Fruit fly (Drosophila melanogaster): Measurements from ENCODE around the gene CG32081.

CG32081 gene

DNA sequence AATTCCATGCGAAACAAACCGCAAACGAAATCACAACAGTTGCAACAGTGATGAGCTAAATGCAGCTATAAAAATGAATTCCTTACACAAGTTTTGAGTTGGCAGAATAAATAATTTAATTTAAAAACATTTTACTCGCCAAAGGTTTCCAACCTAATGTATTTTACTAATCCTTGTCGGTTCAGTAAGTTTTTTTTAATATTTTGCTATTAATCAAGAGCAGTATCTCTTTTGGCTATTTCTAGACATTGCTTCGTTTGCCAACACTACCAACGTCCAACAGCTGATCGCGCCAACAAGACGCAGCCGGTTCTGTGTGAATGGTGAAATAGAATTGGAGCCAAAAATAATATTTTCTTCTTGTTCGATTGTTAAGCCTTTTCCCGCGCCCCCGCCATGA, 37.3 kb downstream of the CG32081 start, which contains the start of the genes CG32075, CG45101 and SuUR (continued):
- TF ChIP-seq CG7987 (GFP tag; optimal IDR thresholded peaks at IDR 0.05) (peak; percentile 65), CG6272 (GFP tag; IDR thresholded peaks at IDR 0.05) (peak; percentile 90), eve (GFP tag; optimal IDR thresholded peaks at IDR 0.05) (peak in 1 of 2 experiments; percentile 32), vfl (GFP tag; optimal IDR thresholded peaks at IDR 0.05) (peak; percentile 86), CG15269 (tag; optimal IDR thresholded peaks at IDR 0.05) (peak; percentile 80), fd3F (GFP tag; optimal IDR thresholded peaks at IDR 0.05) (peak; percentile 81), Lim3 (GFP tag; IDR thresholded peaks at IDR 0.05) (no peak), grn (GFP tag; optimal IDR thresholded peaks at IDR 0.05) (peak; percentile 24), stc (GFP tag; IDR thresholded peaks at IDR 0.05) (peak; percentile 85), esg (GFP tag; conservative IDR thresholded peaks at IDR 0.05) (peak; percentile 92), rib (GFP tag; IDR thresholded peaks at IDR 0.05) (peak; percentile 74), CG7786 (GFP tag; optimal IDR thresholded peaks at IDR 0.05) (peak; percentile 90), scrt (GFP tag; optimal IDR thresholded peaks at IDR 0.05) (peak; percentile 60), CG1792 (GFP tag; optimal IDR thresholded peaks at IDR 0.05) (peak; percentile 69), hbn (GFP tag; IDR thresholded peaks at IDR 0.05; ENCODE audit: partially characterized antibody) (no peak), luna (GFP tag; optimal IDR thresholded peaks at IDR 0.05) (peak; percentile 88), Usf (GFP tag; optimal IDR thresholded peaks at IDR 0.05) (peak; percentile 73), CrebB (tag; optimal IDR thresholded peaks at IDR 0.05) (peak; percentile 58), H15 (GFP tag; IDR thresholded peaks at IDR 0.05) (peak; percentile 81), CG14710 (tag; optimal IDR thresholded peaks at IDR 0.05) (peak; percentile 63), bab2 (GFP tag; optimal IDR thresholded peaks at IDR 0.05) (peak; percentile 92), gcm (GFP tag; optimal IDR thresholded peaks at IDR 0.05) (peak; percentile 49), dpn (GFP tag; optimal IDR thresholded peaks at IDR 0.05) (peak; percentile 91 to 92), CG15011 (GFP tag; optimal IDR thresholded peaks at IDR 0.05) (peak; percentile 39), CG8089 (GFP tag; optimal IDR thresholded peaks at IDR 0.05) (peak; percentile 75), sisA (GFP tag; IDR thresholded peaks at IDR 0.05) (peak; percentile 92), toy (GFP tag; IDR thresholded peaks at IDR 0.05) (no peak), CG18262 (tag; optimal IDR thresholded peaks at IDR 0.05) (peak; percentile 81), CG31224 (GFP tag; IDR thresholded peaks at IDR 0.05) (peak; percentile 74), zen (tag; optimal IDR thresholded peaks at IDR 0.05) (peak; percentile 83), p53 (GFP tag; optimal IDR thresholded peaks at IDR 0.05) (peak; percentile 71), CG9817 (tag; optimal IDR thresholded peaks at IDR 0.05) (peak; percentile 88), BEAF-32 (GFP tag; optimal IDR thresholded peaks at IDR 0.05) (peak; percentile 39), Hmx (GFP tag; optimal IDR thresholded peaks at IDR 0.05) (peak; percentile 67), CG30020 (tag; optimal IDR thresholded peaks at IDR 0.05) (peak; percentile 61), CG4404 (GFP tag; IDR thresholded peaks at IDR 0.05) (peak; percentile 77), klu (GFP tag; IDR thresholded peaks at IDR 0.05) (peak; percentile 80), Drgx (GFP tag; IDR thresholded peaks at IDR 0.05) (peak; percentile 82), D (optimal IDR thresholded peaks at IDR 0.05) (no peak), D (GFP tag; optimal IDR thresholded peaks at IDR 0.05) (peak; percentile 26), abd-A (tag; optimal IDR thresholded peaks at IDR 0.05) (no peak), pfk (GFP tag; optimal IDR thresholded peaks at IDR 0.05) (no peak), CG11723 (GFP tag; optimal IDR thresholded peaks at IDR 0.05) (peak; percentile 67), CG32767 (GFP tag; IDR thresholded peaks at IDR 0.05) (peak; percentile 80), ERR (GFP tag; optimal IDR thresholded peaks at IDR 0.05) (no peak), CG17385 (GFP tag; optimal IDR thresholded peaks at IDR 0.05) (peak; percentile 81)

Measured in whole organism, embryonic.